Fruit fly (Drosophila melanogaster) whole organism, adult: ENCODE results near the gene TwdlR.

Experiments
- CG11617 ChIP-seq: fragments of 200-800 bp; sonication (Bioruptor generic); optimal IDR thresholded peaks from 2 replicates; lab custom pipeline; 2017; ENCODE audit warnings: mild to moderate bottlenecking, missing biosample characterization, missing genetic modification reagents, missing genetic modification characterization
- CG12768 ChIP-seq: fragments of 200-800 bp; sonication (Bioruptor generic); optimal IDR thresholded peaks from 2 replicates; lab custom pipeline; 2017; ENCODE audit warnings: missing biosample characterization, missing genetic modification characterization, mild to moderate bottlenecking, moderate library complexity, missing genetic modification reagents
- CG14711 ChIP-seq: fragments of 200-800 bp; sonication (Bioruptor generic); optimal IDR thresholded peaks from 2 replicates; lab custom pipeline; 2018; ENCODE audit warnings: missing biosample characterization, mild to moderate bottlenecking, missing genetic modification characterization, moderate library complexity
- CG1620 ChIP-seq: fragments of 200-800 bp; sonication (Bioruptor generic); optimal IDR thresholded peaks from 2 replicates; lab custom pipeline; 2016; ENCODE audit warnings: missing biosample characterization, missing genetic modification characterization
- CG33017 ChIP-seq: fragments of 200-800 bp; sonication (Bioruptor generic); optimal IDR thresholded peaks from 2 replicates; lab custom pipeline; 2018; ENCODE audit warnings: missing biosample characterization, mild to moderate bottlenecking, missing genetic modification characterization, moderate library complexity
- CG5204 ChIP-seq: fragments of 200-800 bp; sonication (Bioruptor generic); optimal IDR thresholded peaks from 2 replicates; lab custom pipeline; 2016; ENCODE audit warnings: missing biosample characterization, missing genetic modification characterization
- CG7045 ChIP-seq: fragments of 200-800 bp; sonication (Bioruptor generic); optimal IDR thresholded peaks from 2 replicates; lab custom pipeline; 2017; ENCODE audit warnings: missing biosample characterization, mild to moderate bottlenecking, missing genetic modification characterization
- CG7101 ChIP-seq: fragments of 200-800 bp; sonication (Bioruptor generic); optimal IDR thresholded peaks from 2 replicates; lab custom pipeline; 2018; ENCODE audit warnings: missing biosample characterization, mild to moderate bottlenecking, missing genetic modification characterization, moderate library complexity
- Clk ChIP-seq: fragments of 200-800 bp; sonication (Bioruptor generic); optimal IDR thresholded peaks from 2 replicates; lab custom pipeline; 2017; ENCODE audit warnings: missing biosample characterization, missing genetic modification characterization
- Crg-1 ChIP-seq: fragments of 200-800 bp; sonication (Bioruptor generic); optimal IDR thresholded peaks from 2 replicates; lab custom pipeline; 2016; ENCODE audit warnings: missing biosample characterization, missing genetic modification characterization
- Hr96 ChIP-seq: fragments of 200-800 bp; sonication (Bioruptor generic); optimal IDR thresholded peaks from 2 replicates; lab custom pipeline; 2016; ENCODE audit warnings: missing biosample characterization, missing genetic modification characterization
- Mnt ChIP-seq: fragments of 200-800 bp; sonication (Bioruptor generic); optimal IDR thresholded peaks from 2 replicates; lab custom pipeline; 2016; ENCODE audit warnings: missing biosample characterization, mild to moderate bottlenecking, missing genetic modification characterization
- bab1 ChIP-seq: fragments of 200-800 bp; sonication (Bioruptor generic); optimal IDR thresholded peaks from 3 replicates; lab custom pipeline; 2019; ENCODE audit warnings: missing biosample characterization, mild to moderate bottlenecking, missing genetic modification characterization, moderate library complexity
- cic ChIP-seq: fragments of 200-800 bp; sonication (Bioruptor generic); optimal IDR thresholded peaks from 2 replicates; lab custom pipeline; 2017; ENCODE audit warnings: missing biosample characterization, mild to moderate bottlenecking, missing genetic modification characterization, moderate library complexity
- cnc ChIP-seq, 2 experiments: fragments of >200 bp; optimal IDR thresholded peaks; 2 replicates each; lab custom pipeline; 2017
- kay ChIP-seq: fragments of 200-800 bp; sonication (Bioruptor generic); peaks from one replicate; lab custom pipeline; 2016; ENCODE audit warnings: missing biosample characterization, missing genetic modification characterization, borderline replicate concordance
- ovo ChIP-seq: fragments of 200-800 bp; sonication (Bioruptor generic); optimal IDR thresholded peaks from 2 replicates; lab custom pipeline; 2016; ENCODE audit warnings: missing biosample characterization, missing genetic modification characterization
- pad ChIP-seq: fragments of 200-800 bp; sonication (Bioruptor generic); optimal IDR thresholded peaks from 3 replicates; lab custom pipeline; 2017; ENCODE audit warnings: missing biosample characterization, missing genetic modification characterization, mild to moderate bottlenecking, moderate library complexity, missing genetic modification reagents
- tj ChIP-seq: fragments of 200-800 bp; sonication (Bioruptor generic); optimal IDR thresholded peaks from 3 replicates; lab custom pipeline; 2017; ENCODE audit warnings: missing biosample characterization, mild to moderate bottlenecking, missing genetic modification characterization, moderate library complexity
- toe ChIP-seq: fragments of 200-800 bp; sonication (Bioruptor generic); optimal IDR thresholded peaks from 2 replicates; lab custom pipeline; 2016; ENCODE audit warnings: missing biosample characterization, missing genetic modification characterization

The TwdlR gene

dm6 chr3R:26621314-26621813 lies 13.3 kb upstream of the TwdlR start, which contains the start of gene TwdlP:
TSS of gene TwdlP (minus strand) at chr3R:26621364.
- TF ChIP-seq Crg-1, result no peak
- TF ChIP-seq kay (GFP tag; lab: Kevin White, UChicago), result no peak
- no peak for TF ChIP-seq CG7101
- no peak for TF ChIP-seq Mnt (GFP tag; lab: Kevin White, UChicago)
- no peak for TF ChIP-seq Clk (GFP tag; lab: Kevin White, UChicago)
- no peak for TF ChIP-seq cnc (optimal IDR thresholded peaks at IDR 0.05; lab: Kevin White, UChicago)
- TF ChIP-seq CG14711 (tag; lab: Kevin White, UChicago), result no peak
- no peak for TF ChIP-seq CG7045 (GFP tag; lab: Kevin White, UChicago)
- TF ChIP-seq CG1620 (GFP tag; lab: Kevin White, UChicago), result no peak
- TF ChIP-seq CG11617, result no peak
- TF ChIP-seq CG12768 (GFP tag; lab: Kevin White, UChicago), result no peak
- TF ChIP-seq pad (GFP tag; lab: Kevin White, UChicago), result no peak
- no peak for TF ChIP-seq tj

dm6 chr3R:26623493-26623956 lies 11.2 kb upstream of the TwdlR start, which contains the start of gene TwdlB:
TSS of gene TwdlB (minus strand) at chr3R:26623543.
- TF ChIP-seq CG7101, result no peak
- TF ChIP-seq toe, result no peak

dm6 chr3R:26625552-26625951 lies 9.1 kb upstream of the TwdlR start, which contains the start of gene TwdlL:
TSS of gene TwdlL (minus strand) at chr3R:26625652.
- TF ChIP-seq CG7101 (no peak), CG7045 (GFP tag; lab: Kevin White, UChicago) (no peak), Crg-1 (no peak), Mnt (GFP tag; lab: Kevin White, UChicago) (no peak), pad (GFP tag; lab: Kevin White, UChicago) (no peak), bab1 (no peak), CG12768 (GFP tag; lab: Kevin White, UChicago) (no peak), Hr96 (GFP tag; lab: Kevin White, UChicago) (no peak), tj (no peak), CG14711 (tag; lab: Kevin White, UChicago) (no peak), toe (no peak), CG33017 (tag; lab: Kevin White, UChicago) (no peak), ovo (GFP tag; lab: Kevin White, UChicago) (no peak), kay (GFP tag; lab: Kevin White, UChicago) (no peak), cic (no peak), CG5204 (GFP tag; lab: Kevin White, UChicago) (no peak), CG1620 (GFP tag; lab: Kevin White, UChicago) (no peak), CG11617 (no peak), Clk (GFP tag; lab: Kevin White, UChicago) (no peak), cnc (optimal IDR thresholded peaks at IDR 0.05; lab: Kevin White, UChicago) (no peak)

dm6 chr3R:26626638-26627037 lies 8.0 kb upstream of the TwdlR start, which contains the start of gene TwdlO:
TSS of gene TwdlO (minus strand) at chr3R:26626738.
- TF ChIP-seq CG5204 (GFP tag; lab: Kevin White, UChicago) (no peak), Crg-1 (no peak), CG12768 (GFP tag; lab: Kevin White, UChicago) (no peak), ovo (GFP tag; lab: Kevin White, UChicago) (no peak), Mnt (GFP tag; lab: Kevin White, UChicago) (no peak), Hr96 (GFP tag; lab: Kevin White, UChicago) (no peak), CG1620 (GFP tag; lab: Kevin White, UChicago) (no peak), CG33017 (tag; lab: Kevin White, UChicago) (no peak), cic (no peak), kay (GFP tag; lab: Kevin White, UChicago) (no peak), cnc (optimal IDR thresholded peaks at IDR 0.05; lab: Kevin White, UChicago) (no peak), toe (no peak), CG7101 (no peak), pad (GFP tag; lab: Kevin White, UChicago) (no peak), CG14711 (tag; lab: Kevin White, UChicago) (no peak), CG7045 (GFP tag; lab: Kevin White, UChicago) (no peak), CG11617 (no peak), bab1 (no peak), tj (no peak)

dm6 chr3R:26628624-26629023 lies 6.1 kb upstream of the TwdlR start, which contains the start of gene TwdlK:
TSS of gene TwdlK (minus strand) at chr3R:26628724.
- TF ChIP-seq ovo (GFP tag; lab: Kevin White, UChicago) (no peak), Mnt (GFP tag; lab: Kevin White, UChicago) (no peak), pad (GFP tag; lab: Kevin White, UChicago) (no peak)

- TF ChIP-seq ovo (GFP tag; lab: Kevin White, UChicago) (no peak), pad (GFP tag; lab: Kevin White, UChicago) (no peak), CG14711 (tag; lab: Kevin White, UChicago) (no peak), Crg-1 (no peak)
Measured at dm6 chr3R:26629618-26630017, 5.1 kb upstream of the TwdlR start, which contains the start of gene TwdlJ. TSS of gene TwdlJ (plus strand) at chr3R:26629918.

- no peak for TF ChIP-seq CG5204 (GFP tag; lab: Kevin White, UChicago)
Measured at dm6 chr3R:26631334-26631919, 3.3 kb upstream of the TwdlR start, which contains the start of gene TwdlN. TSS of gene TwdlN (plus strand) at chr3R:26631869.
